Worm (Caenorhabditis elegans) whole organism, L3 larva: Measurements from ENCODE around the gene metl-5.

Source experiments
- ama-1 ChIP-seq: fragments of 150-350 bp; optimal IDR thresholded peaks from 2 replicates; lab custom pipeline; 2018
- ceh-16 ChIP-seq: sonication (generic microtip); optimal IDR thresholded peaks from 2 replicates; lab custom pipeline; 2017; ENCODE audit warnings: missing biosample characterization, missing genetic modification characterization
- ceh-28 ChIP-seq: fragments of 150-350 bp; optimal IDR thresholded peaks from 2 replicates; lab custom pipeline; 2014; ENCODE audit warnings: missing biosample characterization, missing genetic modification reagents, missing genetic modification characterization
- ceh-82 ChIP-seq: fragments of 150-350 bp; optimal IDR thresholded peaks from 2 replicates; lab custom pipeline; 2014; ENCODE audit warnings: missing biosample characterization, missing genetic modification characterization
- ceh-9 ChIP-seq: sonication (generic microtip); optimal IDR thresholded peaks from 2 replicates; lab custom pipeline; 2018; ENCODE audit warnings: missing biosample characterization, missing genetic modification characterization
- egl-5 ChIP-seq: fragments of 150-350 bp; optimal IDR thresholded peaks from 2 replicates; lab custom pipeline; 2017; ENCODE audit warnings: missing biosample characterization, missing genetic modification reagents, missing genetic modification characterization, inconsistent platforms
- elt-1 ChIP-seq: fragments of 150-350 bp; optimal IDR thresholded peaks from 2 replicates; lab custom pipeline; 2014; ENCODE audit warnings: missing biosample characterization, missing genetic modification characterization
- elt-2 ChIP-seq: sonication (generic microtip); optimal IDR thresholded peaks from 2 replicates; lab custom pipeline; 2016; ENCODE audit warnings: missing genetic modification reagents, mild to moderate bottlenecking, missing genetic modification characterization, missing compliant biosample characterization
- elt-3 ChIP-seq, 3 experiments: fragments of 150-350 bp in 1 of 3; sonication (generic microtip) in 2 of 3; optimal IDR thresholded peaks; 2 replicates in 2 of 3; 4 replicates in 1 of 3; lab custom pipeline; 2014 to 2017; ENCODE audit warnings: missing biosample characterization in 3 of 3, missing genetic modification characterization in 3 of 3
- fkh-10 ChIP-seq: sonication (generic microtip); optimal IDR thresholded peaks from 2 replicates; lab custom pipeline; 2017; ENCODE audit warnings: missing biosample characterization, missing genetic modification reagents, missing genetic modification characterization
- fkh-2 ChIP-seq: fragments of 150-350 bp; optimal IDR thresholded peaks from 2 replicates; lab custom pipeline; 2014; ENCODE audit warnings: missing biosample characterization, missing genetic modification reagents, missing genetic modification characterization
- fos-1 ChIP-seq: fragments of 150-350 bp; optimal IDR thresholded peaks from 2 replicates; lab custom pipeline; 2014; ENCODE audit warnings: missing biosample characterization, missing genetic modification characterization
- jun-1 ChIP-seq: fragments of 150-350 bp; optimal IDR thresholded peaks from 2 replicates; lab custom pipeline; 2014; ENCODE audit warnings: missing biosample characterization, missing genetic modification reagents, missing genetic modification characterization
- lin-15B ChIP-seq: fragments of 150-350 bp; optimal IDR thresholded peaks from 2 replicates; lab custom pipeline; 2014; ENCODE audit warnings: missing biosample characterization, missing genetic modification characterization
- lin-39 ChIP-seq: fragments of 150-350 bp; optimal IDR thresholded peaks from 2 replicates; lab custom pipeline; 2018; ENCODE audit warnings: missing biosample characterization, missing genetic modification reagents, missing genetic modification characterization
- lsy-12 ChIP-seq: sonication (generic microtip); optimal IDR thresholded peaks from 2 replicates; lab custom pipeline; 2016; ENCODE audit warnings: mild to moderate bottlenecking, missing genetic modification characterization, missing compliant biosample characterization
- mdl-1 ChIP-seq: fragments of 150-350 bp; optimal IDR thresholded peaks from 2 replicates; lab custom pipeline; 2014; ENCODE audit warnings: missing biosample characterization, missing genetic modification characterization
- nhr-12 ChIP-seq: fragments of 150-350 bp; optimal IDR thresholded peaks from 2 replicates; lab custom pipeline; 2014; ENCODE audit warnings: missing biosample characterization, missing genetic modification characterization
- nhr-23 ChIP-seq: fragments of 150-350 bp; optimal IDR thresholded peaks from 2 replicates; lab custom pipeline; 2014; ENCODE audit warnings: missing biosample characterization, missing genetic modification reagents, missing genetic modification characterization
- nhr-25 ChIP-seq: sonication (generic microtip); optimal IDR thresholded peaks from 2 replicates; lab custom pipeline; 2017; ENCODE audit warnings: missing biosample characterization, missing genetic modification characterization
- nhr-28 ChIP-seq: fragments of 150-350 bp; optimal IDR thresholded peaks from 2 replicates; lab custom pipeline; 2014; ENCODE audit warnings: missing biosample characterization, missing genetic modification characterization
- nhr-67 ChIP-seq: fragments of 150-350 bp; optimal IDR thresholded peaks from 2 replicates; lab custom pipeline; 2014; ENCODE audit warnings: missing biosample characterization, missing genetic modification characterization
- nhr-77 ChIP-seq: fragments of 150-350 bp; optimal IDR thresholded peaks from 2 replicates; lab custom pipeline; 2014; ENCODE audit warnings: missing biosample characterization, missing genetic modification characterization
- pha-4 ChIP-seq: fragments of 150-350 bp; optimal IDR thresholded peaks from 2 replicates; lab custom pipeline; 2014; ENCODE audit warnings: missing biosample characterization, missing genetic modification reagents, missing genetic modification characterization
- pqm-1 ChIP-seq: fragments of 150-350 bp; optimal IDR thresholded peaks from 2 replicates; lab custom pipeline; 2017; ENCODE audit warnings: missing biosample characterization, missing genetic modification characterization, inconsistent platforms
- skn-1 ChIP-seq: fragments of 150-350 bp; optimal IDR thresholded peaks from 2 replicates; lab custom pipeline; 2014; ENCODE audit warnings: missing biosample characterization, missing genetic modification characterization
- snpc-4 ChIP-seq: fragments of 150-350 bp; optimal IDR thresholded peaks from 2 replicates; lab custom pipeline; 2014; ENCODE audit warnings: missing biosample characterization, missing genetic modification characterization
- unc-39 ChIP-seq: sonication (generic microtip); optimal IDR thresholded peaks from 4 replicates; lab custom pipeline; 2017; ENCODE audit warnings: missing biosample characterization, missing genetic modification characterization
- unc-62 ChIP-seq: fragments of 150-350 bp; sonication (generic microtip); optimal IDR thresholded peaks from 4 replicates; lab custom pipeline; 2014; ENCODE audit warnings: missing biosample characterization, missing genetic modification reagents, missing genetic modification characterization
- ztf-11 ChIP-seq: fragments of 150-350 bp; optimal IDR thresholded peaks from 2 replicates; lab custom pipeline; 2014; ENCODE audit warnings: missing biosample characterization, missing genetic modification characterization

The metl-5 gene

ce11 chrIII:4814730-4815129 is 11.9 kb downstream of the metl-5 start, which contains the start of gene arl-6:
TSS of gene arl-6 (minus strand) at chrIII:4814830.
- no peak for TF ChIP-seq nhr-28 (tag; lab: Kevin White, UChicago)
- no peak for TF ChIP-seq nhr-23
- TF ChIP-seq nhr-77 (tag; lab: Kevin White, UChicago): no peak

ce11 chrIII:4817240-4817639 is 14.4 kb downstream of the metl-5 start, which contains the start of gene F26A1.4:
TSS of gene F26A1.4 (plus strand) at chrIII:4817540.
- TF ChIP-seq skn-1 (tag; lab: Kevin White, UChicago) (no peak), lin-39 (no peak), elt-1 (tag; lab: Kevin White, UChicago) (no peak)

ce11 chrIII:4819843-4820242 is 17.0 kb downstream of the metl-5 start, which contains the start of gene F26A1.7:
TSS of gene F26A1.7 (minus strand) at chrIII:4819943.
- TF ChIP-seq jun-1 (tag; lab: Kevin White, UChicago): no peak

- TF ChIP-seq ceh-16 (no peak), nhr-67 (tag; lab: Kevin White, UChicago) (no peak), skn-1 (tag; lab: Kevin White, UChicago) (no peak), lsy-12 (no peak), nhr-25 (no peak), mdl-1 (tag; lab: Kevin White, UChicago) (no peak)
These were observed 19.3 kb downstream of the metl-5 start, which contains the start of gene F26A1.8 for ce11 chrIII:4822140-4822539. TSS of gene F26A1.8 (minus strand) at chrIII:4822240.

- TF ChIP-seq ztf-11 (no peak), jun-1 (tag; lab: Kevin White, UChicago) (no peak), fkh-2 (no peak), snpc-4 (tag; lab: Kevin White, UChicago) (no peak), egl-5 (tag; lab: Kevin White, UChicago) (no peak), lin-15B (tag; lab: Kevin White, UChicago) (no peak), ama-1 (lab: Kevin White, UChicago) (no peak), nhr-67 (tag; lab: Kevin White, UChicago) (no peak), elt-3 (tag; optimal IDR thresholded peaks at IDR 0.05; lab: Kevin White, UChicago) (no peak), nhr-25 (no peak)
These were observed 23.8 kb downstream of the metl-5 start, which contains the start of gene F26A1.3 for ce11 chrIII:4826606-4827005. TSS of gene F26A1.3 (plus strand) at chrIII:4826906.

ce11 chrIII:4829440-4829839 is 26.6 kb downstream of the metl-5 start, which contains the start of gene F26A1.9:
TSS of gene F26A1.9 (minus strand) at chrIII:4829540.
- no peak for TF ChIP-seq egl-5 (tag; lab: Kevin White, UChicago)
- TF ChIP-seq unc-39 (tag; lab: Kevin White, UChicago): no peak
- TF ChIP-seq ama-1 (lab: Kevin White, UChicago): no peak
- TF ChIP-seq ztf-11: no peak
- TF ChIP-seq elt-2 (tag; lab: Kevin White, UChicago): no peak
- TF ChIP-seq unc-62 (GFP tag; lab: Kevin White, UChicago): no peak
- TF ChIP-seq skn-1 (tag; lab: Kevin White, UChicago): no peak

- TF ChIP-seq ceh-28 (tag; lab: Kevin White, UChicago): no peak
- TF ChIP-seq elt-1 (tag; lab: Kevin White, UChicago): no peak
- TF ChIP-seq pqm-1 (tag; lab: Kevin White, UChicago): no peak
- no peak for TF ChIP-seq elt-2 (tag; lab: Kevin White, UChicago)
- TF ChIP-seq ztf-11: no peak
- TF ChIP-seq mdl-1 (tag; lab: Kevin White, UChicago): no peak
- no peak for TF ChIP-seq unc-39 (tag; lab: Kevin White, UChicago)
- TF ChIP-seq fkh-10 (GFP tag; lab: Kevin White, UChicago): no peak
- TF ChIP-seq fos-1: no peak
- no peak for TF ChIP-seq nhr-28 (tag; lab: Kevin White, UChicago)
- no peak for TF ChIP-seq pha-4 (tag; lab: Kevin White, UChicago)
- no peak for TF ChIP-seq lin-39
- no peak for TF ChIP-seq lsy-12
- TF ChIP-seq ceh-16: no peak
- no peak for TF ChIP-seq ceh-82
- no peak for TF ChIP-seq ceh-9 (tag; lab: Kevin White, UChicago)
- no peak for TF ChIP-seq lin-15B (tag; lab: Kevin White, UChicago)
- TF ChIP-seq nhr-12: no peak
- no peak for TF ChIP-seq elt-3 (tag; optimal IDR thresholded peaks at IDR 0.05; lab: Kevin White, UChicago)
- no peak for TF ChIP-seq snpc-4 (tag; lab: Kevin White, UChicago)
These were observed 27.4 kb downstream of the metl-5 start, which contains the start of gene nspd-9 for ce11 chrIII:4830207-4830606. TSS of gene nspd-9 (minus strand) at chrIII:4830307.
